Fruit fly (Drosophila melanogaster): Measurements from ENCODE around the gene CG14022.

Gene CG14022

dm6 chr2L:5328829-5329499, at the start of gene CG14022:
Gene CG14022, minus strand, starts transcription at chr2L:5328879.
- TF ChIP-seq pan (optimal IDR thresholded peaks at IDR 0.05) (no peak), psq (optimal IDR thresholded peaks at IDR 0.05) (no peak), Dll (optimal IDR thresholded peaks at IDR 0.05) (no peak), usp (GFP tag; optimal IDR thresholded peaks at IDR 0.05) (no peak), EcR (GFP tag; optimal IDR thresholded peaks at IDR 0.05) (no peak), CG8478 (optimal IDR thresholded peaks at IDR 0.05) (no peak)

- TF ChIP-seq EcR (GFP tag; optimal IDR thresholded peaks at IDR 0.05) (no peak), pan (optimal IDR thresholded peaks at IDR 0.05) (no peak), Dll (optimal IDR thresholded peaks at IDR 0.05) (peak; percentile 22), psq (optimal IDR thresholded peaks at IDR 0.05) (no peak)
Measured at dm6 chr2L:5376442-5376841, 47.8 kb upstream of the CG14022 start.

- TF ChIP-seq pan (optimal IDR thresholded peaks at IDR 0.05) = no peak
- no peak for TF ChIP-seq psq (optimal IDR thresholded peaks at IDR 0.05)
- no peak for TF ChIP-seq EcR (GFP tag; optimal IDR thresholded peaks at IDR 0.05)
- TF ChIP-seq CG8478 (optimal IDR thresholded peaks at IDR 0.05) = no peak
- TF ChIP-seq usp (GFP tag; optimal IDR thresholded peaks at IDR 0.05) = no peak
- no peak for TF ChIP-seq Dll (optimal IDR thresholded peaks at IDR 0.05)
Measured at dm6 chr2L:5374989-5375388, 46.3 kb upstream of the CG14022 start.

dm6 chr2L:5374216-5374615, 45.5 kb upstream of the CG14022 start:
- no peak for TF ChIP-seq EcR (GFP tag; optimal IDR thresholded peaks at IDR 0.05)
- TF ChIP-seq usp (GFP tag; optimal IDR thresholded peaks at IDR 0.05) = no peak
- TF ChIP-seq pan (optimal IDR thresholded peaks at IDR 0.05) = no peak
- no peak for TF ChIP-seq Dll (optimal IDR thresholded peaks at IDR 0.05)
- no peak for TF ChIP-seq psq (optimal IDR thresholded peaks at IDR 0.05)
- no peak for TF ChIP-seq CG8478 (optimal IDR thresholded peaks at IDR 0.05)

- TF ChIP-seq EcR (GFP tag; optimal IDR thresholded peaks at IDR 0.05) (no peak), psq (optimal IDR thresholded peaks at IDR 0.05) (no peak)
Measured at dm6 chr2L:5372552-5372951, 43.9 kb upstream of the CG14022 start.

- TF ChIP-seq Dll (optimal IDR thresholded peaks at IDR 0.05) = no peak
- no peak for TF ChIP-seq psq (optimal IDR thresholded peaks at IDR 0.05)
- TF ChIP-seq pan (optimal IDR thresholded peaks at IDR 0.05) = no peak
- TF ChIP-seq EcR (GFP tag; optimal IDR thresholded peaks at IDR 0.05) = no peak
- TF ChIP-seq usp (GFP tag; optimal IDR thresholded peaks at IDR 0.05) = no peak
- no peak for TF ChIP-seq CG8478 (optimal IDR thresholded peaks at IDR 0.05)
Measured at dm6 chr2L:5367983-5368382, 39.3 kb upstream of the CG14022 start.

- no peak for TF ChIP-seq pan (optimal IDR thresholded peaks at IDR 0.05)
- no peak for TF ChIP-seq psq (optimal IDR thresholded peaks at IDR 0.05)
- TF ChIP-seq CG8478 (optimal IDR thresholded peaks at IDR 0.05) = no peak
- no peak for TF ChIP-seq Dll (optimal IDR thresholded peaks at IDR 0.05)
- TF ChIP-seq EcR (GFP tag; optimal IDR thresholded peaks at IDR 0.05) = no peak
- no peak for TF ChIP-seq usp (GFP tag; optimal IDR thresholded peaks at IDR 0.05)
Measured at dm6 chr2L:5365841-5366240, 37.2 kb upstream of the CG14022 start.

- TF ChIP-seq usp (GFP tag; optimal IDR thresholded peaks at IDR 0.05) = no peak
- no peak for TF ChIP-seq pan (optimal IDR thresholded peaks at IDR 0.05)
- TF ChIP-seq Dll (optimal IDR thresholded peaks at IDR 0.05) = no peak
- no peak for TF ChIP-seq CG8478 (optimal IDR thresholded peaks at IDR 0.05)
Measured at dm6 chr2L:5362351-5362750, 33.7 kb upstream of the CG14022 start.

- TF ChIP-seq EcR (GFP tag; optimal IDR thresholded peaks at IDR 0.05) = no peak
- TF ChIP-seq psq (optimal IDR thresholded peaks at IDR 0.05) = no peak
- TF ChIP-seq usp (GFP tag; optimal IDR thresholded peaks at IDR 0.05) = no peak
- no peak for TF ChIP-seq pan (optimal IDR thresholded peaks at IDR 0.05)
- TF ChIP-seq CG8478 (optimal IDR thresholded peaks at IDR 0.05) = no peak
- no peak for TF ChIP-seq Dll (optimal IDR thresholded peaks at IDR 0.05)
Measured at dm6 chr2L:5353454-5353853, 24.8 kb upstream of the CG14022 start.

- TF ChIP-seq psq (optimal IDR thresholded peaks at IDR 0.05) = no peak
- TF ChIP-seq Dll (optimal IDR thresholded peaks at IDR 0.05) = no peak
- TF ChIP-seq CG8478 (optimal IDR thresholded peaks at IDR 0.05) = no peak
- TF ChIP-seq pan (optimal IDR thresholded peaks at IDR 0.05) = no peak
- no peak for TF ChIP-seq usp (GFP tag; optimal IDR thresholded peaks at IDR 0.05)
- no peak for TF ChIP-seq EcR (GFP tag; optimal IDR thresholded peaks at IDR 0.05)
Measured at dm6 chr2L:5348591-5348990, 19.9 kb upstream of the CG14022 start.

- TF ChIP-seq CG8478 (optimal IDR thresholded peaks at IDR 0.05) (no peak), Dll (optimal IDR thresholded peaks at IDR 0.05) (no peak), EcR (GFP tag; optimal IDR thresholded peaks at IDR 0.05) (no peak), usp (GFP tag; optimal IDR thresholded peaks at IDR 0.05) (no peak), pan (optimal IDR thresholded peaks at IDR 0.05) (no peak), psq (optimal IDR thresholded peaks at IDR 0.05) (no peak)
Measured at dm6 chr2L:5345900-5346299, 17.2 kb upstream of the CG14022 start, which contains the start of gene nompC. Gene nompC, plus strand, starts transcription at chr2L:5346200.

- TF ChIP-seq psq (optimal IDR thresholded peaks at IDR 0.05) = no peak
- no peak for TF ChIP-seq EcR (GFP tag; optimal IDR thresholded peaks at IDR 0.05)
- TF ChIP-seq CG8478 (optimal IDR thresholded peaks at IDR 0.05) = no peak
- no peak for TF ChIP-seq Dll (optimal IDR thresholded peaks at IDR 0.05)
- no peak for TF ChIP-seq usp (GFP tag; optimal IDR thresholded peaks at IDR 0.05)
- TF ChIP-seq pan (optimal IDR thresholded peaks at IDR 0.05) = no peak
Measured at dm6 chr2L:5342119-5342817, 13.6 kb upstream of the CG14022 start, which contains the start of gene Acsf2. Gene Acsf2, minus strand, starts transcription at chr2L:5342234.

Measured in whole organism.